Worm (Caenorhabditis elegans) whole organism, L3 larva: ENCODE measurements around the gene rps-18.

Experiments
- R02D3.7 ChIP-seq: fragments of 150-350 bp; optimal IDR thresholded peaks from 2 replicates; lab custom pipeline; 2014; ENCODE audit warnings: missing biosample characterization, missing genetic modification characterization
- ZK546.5 ChIP-seq: sonication (generic microtip); optimal IDR thresholded peaks from 2 replicates; lab custom pipeline; 2017; ENCODE audit warnings: missing biosample characterization, missing genetic modification characterization
- aly-2 ChIP-seq: fragments of 150-350 bp; optimal IDR thresholded peaks from 2 replicates; lab custom pipeline; 2014; ENCODE audit warnings: missing biosample characterization, missing genetic modification characterization
- ama-1 ChIP-seq: fragments of 150-350 bp; optimal IDR thresholded peaks from 2 replicates; lab custom pipeline; 2018
- ceh-16 ChIP-seq: sonication (generic microtip); optimal IDR thresholded peaks from 2 replicates; lab custom pipeline; 2017; ENCODE audit warnings: missing biosample characterization, missing genetic modification characterization
- ceh-28 ChIP-seq: fragments of 150-350 bp; optimal IDR thresholded peaks from 2 replicates; lab custom pipeline; 2014; ENCODE audit warnings: missing biosample characterization, missing genetic modification reagents, missing genetic modification characterization
- ceh-82 ChIP-seq: fragments of 150-350 bp; optimal IDR thresholded peaks from 2 replicates; lab custom pipeline; 2014; ENCODE audit warnings: missing biosample characterization, missing genetic modification characterization
- ceh-9 ChIP-seq: sonication (generic microtip); optimal IDR thresholded peaks from 2 replicates; lab custom pipeline; 2018; ENCODE audit warnings: missing biosample characterization, missing genetic modification characterization
- daf-12 ChIP-seq: fragments of 150-350 bp; optimal IDR thresholded peaks from 2 replicates; lab custom pipeline; 2014; ENCODE audit warnings: missing biosample characterization, missing genetic modification reagents, missing genetic modification characterization
- egl-5 ChIP-seq: fragments of 150-350 bp; optimal IDR thresholded peaks from 2 replicates; lab custom pipeline; 2017; ENCODE audit warnings: missing biosample characterization, missing genetic modification reagents, missing genetic modification characterization, inconsistent platforms
- elt-1 ChIP-seq: fragments of 150-350 bp; optimal IDR thresholded peaks from 2 replicates; lab custom pipeline; 2014; ENCODE audit warnings: missing biosample characterization, missing genetic modification characterization
- elt-2 ChIP-seq: sonication (generic microtip); optimal IDR thresholded peaks from 2 replicates; lab custom pipeline; 2016; ENCODE audit warnings: missing genetic modification reagents, mild to moderate bottlenecking, missing genetic modification characterization, missing compliant biosample characterization
- elt-3 ChIP-seq, 3 experiments: fragments of 150-350 bp in 1 of 3; sonication (generic microtip) in 2 of 3; optimal IDR thresholded peaks; 2 replicates in 2 of 3; 4 replicates in 1 of 3; lab custom pipeline; 2014 to 2017; ENCODE audit warnings: missing biosample characterization in 3 of 3, missing genetic modification characterization in 3 of 3
- eor-1 ChIP-seq, 2 experiments: fragments of 150-350 bp; optimal IDR thresholded peaks; 2 replicates each; lab custom pipeline; 2014 to 2018; ENCODE audit warnings: missing biosample characterization in 2 of 2, missing genetic modification characterization in 2 of 2
- fkh-10 ChIP-seq: sonication (generic microtip); optimal IDR thresholded peaks from 2 replicates; lab custom pipeline; 2017; ENCODE audit warnings: missing biosample characterization, missing genetic modification reagents, missing genetic modification characterization
- fkh-2 ChIP-seq: fragments of 150-350 bp; optimal IDR thresholded peaks from 2 replicates; lab custom pipeline; 2014; ENCODE audit warnings: missing biosample characterization, missing genetic modification reagents, missing genetic modification characterization
- fos-1 ChIP-seq: fragments of 150-350 bp; optimal IDR thresholded peaks from 2 replicates; lab custom pipeline; 2014; ENCODE audit warnings: missing biosample characterization, missing genetic modification characterization
- hmg-11 ChIP-seq: sonication (generic microtip); optimal IDR thresholded peaks from 2 replicates; lab custom pipeline; 2016; ENCODE audit warnings: missing genetic modification characterization, missing compliant biosample characterization
- jun-1 ChIP-seq: fragments of 150-350 bp; optimal IDR thresholded peaks from 2 replicates; lab custom pipeline; 2014; ENCODE audit warnings: missing biosample characterization, missing genetic modification reagents, missing genetic modification characterization
- lin-15B ChIP-seq: fragments of 150-350 bp; optimal IDR thresholded peaks from 2 replicates; lab custom pipeline; 2014; ENCODE audit warnings: missing biosample characterization, missing genetic modification characterization
- lin-39 ChIP-seq: fragments of 150-350 bp; optimal IDR thresholded peaks from 2 replicates; lab custom pipeline; 2018; ENCODE audit warnings: missing biosample characterization, missing genetic modification reagents, missing genetic modification characterization
- lsy-12 ChIP-seq: sonication (generic microtip); optimal IDR thresholded peaks from 2 replicates; lab custom pipeline; 2016; ENCODE audit warnings: mild to moderate bottlenecking, missing genetic modification characterization, missing compliant biosample characterization
- mdl-1 ChIP-seq: fragments of 150-350 bp; optimal IDR thresholded peaks from 2 replicates; lab custom pipeline; 2014; ENCODE audit warnings: missing biosample characterization, missing genetic modification characterization
- mml-1 ChIP-seq: fragments of 150-350 bp; sonication (generic microtip); optimal IDR thresholded peaks from 3 replicates; lab custom pipeline; 2014; ENCODE audit warnings: missing biosample characterization, missing genetic modification characterization
- nfya-1 ChIP-seq: sonication (generic microtip); optimal IDR thresholded peaks from 2 replicates; lab custom pipeline; 2017; ENCODE audit warnings: missing genetic modification characterization, mild to moderate bottlenecking, missing compliant biosample characterization, antibody characterized with exemption, moderate library complexity; ENCODE audit not compliant: insufficient read depth
- nhr-12 ChIP-seq: fragments of 150-350 bp; optimal IDR thresholded peaks from 2 replicates; lab custom pipeline; 2014; ENCODE audit warnings: missing biosample characterization, missing genetic modification characterization
- nhr-23 ChIP-seq: fragments of 150-350 bp; optimal IDR thresholded peaks from 2 replicates; lab custom pipeline; 2014; ENCODE audit warnings: missing biosample characterization, missing genetic modification reagents, missing genetic modification characterization
- nhr-237 ChIP-seq: fragments of 150-350 bp; optimal IDR thresholded peaks from 2 replicates; lab custom pipeline; 2014; ENCODE audit warnings: missing biosample characterization, missing genetic modification characterization
- nhr-25 ChIP-seq: sonication (generic microtip); optimal IDR thresholded peaks from 2 replicates; lab custom pipeline; 2017; ENCODE audit warnings: missing biosample characterization, missing genetic modification characterization
- nhr-28 ChIP-seq: fragments of 150-350 bp; optimal IDR thresholded peaks from 2 replicates; lab custom pipeline; 2014; ENCODE audit warnings: missing biosample characterization, missing genetic modification characterization
- nhr-43 ChIP-seq: sonication (generic microtip); optimal IDR thresholded peaks from 2 replicates; lab custom pipeline; 2016; ENCODE audit warnings: mild to moderate bottlenecking, missing genetic modification characterization, missing compliant biosample characterization; ENCODE audit not compliant: poor library complexity, severe bottlenecking
- nhr-67 ChIP-seq: fragments of 150-350 bp; optimal IDR thresholded peaks from 2 replicates; lab custom pipeline; 2014; ENCODE audit warnings: missing biosample characterization, missing genetic modification characterization
- nhr-76 ChIP-seq: fragments of 150-350 bp; sonication (generic microtip); optimal IDR thresholded peaks from 5 replicates; lab custom pipeline; 2014; ENCODE audit warnings: missing biosample characterization, missing genetic modification characterization
- nhr-77 ChIP-seq: fragments of 150-350 bp; optimal IDR thresholded peaks from 2 replicates; lab custom pipeline; 2014; ENCODE audit warnings: missing biosample characterization, missing genetic modification characterization
- pha-4 ChIP-seq: fragments of 150-350 bp; optimal IDR thresholded peaks from 2 replicates; lab custom pipeline; 2014; ENCODE audit warnings: missing biosample characterization, missing genetic modification reagents, missing genetic modification characterization
- pqm-1 ChIP-seq: fragments of 150-350 bp; optimal IDR thresholded peaks from 2 replicates; lab custom pipeline; 2017; ENCODE audit warnings: missing biosample characterization, missing genetic modification characterization, inconsistent platforms
- sea-2 ChIP-seq: fragments of 150-350 bp; sonication (generic microtip); optimal IDR thresholded peaks from 4 replicates; lab custom pipeline; 2014; ENCODE audit warnings: missing biosample characterization, missing genetic modification reagents, missing genetic modification characterization
- skn-1 ChIP-seq: fragments of 150-350 bp; optimal IDR thresholded peaks from 2 replicates; lab custom pipeline; 2014; ENCODE audit warnings: missing biosample characterization, missing genetic modification characterization
- snpc-4 ChIP-seq: fragments of 150-350 bp; optimal IDR thresholded peaks from 2 replicates; lab custom pipeline; 2014; ENCODE audit warnings: missing biosample characterization, missing genetic modification characterization
- tbx-2 ChIP-seq: sonication (generic microtip); optimal IDR thresholded peaks from 2 replicates; lab custom pipeline; 2016; ENCODE audit warnings: mild to moderate bottlenecking, missing genetic modification characterization, missing compliant biosample characterization
- unc-39 ChIP-seq: sonication (generic microtip); optimal IDR thresholded peaks from 4 replicates; lab custom pipeline; 2017; ENCODE audit warnings: missing biosample characterization, missing genetic modification characterization
- unc-62 ChIP-seq: fragments of 150-350 bp; sonication (generic microtip); optimal IDR thresholded peaks from 4 replicates; lab custom pipeline; 2014; ENCODE audit warnings: missing biosample characterization, missing genetic modification reagents, missing genetic modification characterization
- zag-1 ChIP-seq: fragments of 150-350 bp; optimal IDR thresholded peaks from 2 replicates; lab custom pipeline; 2014; ENCODE audit warnings: missing biosample characterization, missing genetic modification characterization
- ztf-11 ChIP-seq: fragments of 150-350 bp; optimal IDR thresholded peaks from 2 replicates; lab custom pipeline; 2014; ENCODE audit warnings: missing biosample characterization, missing genetic modification characterization
- ztf-4 ChIP-seq: fragments of 150-350 bp; optimal IDR thresholded peaks from 2 replicates; lab custom pipeline; 2014; ENCODE audit warnings: missing biosample characterization, missing genetic modification characterization

rps-18 gene

DNA sequence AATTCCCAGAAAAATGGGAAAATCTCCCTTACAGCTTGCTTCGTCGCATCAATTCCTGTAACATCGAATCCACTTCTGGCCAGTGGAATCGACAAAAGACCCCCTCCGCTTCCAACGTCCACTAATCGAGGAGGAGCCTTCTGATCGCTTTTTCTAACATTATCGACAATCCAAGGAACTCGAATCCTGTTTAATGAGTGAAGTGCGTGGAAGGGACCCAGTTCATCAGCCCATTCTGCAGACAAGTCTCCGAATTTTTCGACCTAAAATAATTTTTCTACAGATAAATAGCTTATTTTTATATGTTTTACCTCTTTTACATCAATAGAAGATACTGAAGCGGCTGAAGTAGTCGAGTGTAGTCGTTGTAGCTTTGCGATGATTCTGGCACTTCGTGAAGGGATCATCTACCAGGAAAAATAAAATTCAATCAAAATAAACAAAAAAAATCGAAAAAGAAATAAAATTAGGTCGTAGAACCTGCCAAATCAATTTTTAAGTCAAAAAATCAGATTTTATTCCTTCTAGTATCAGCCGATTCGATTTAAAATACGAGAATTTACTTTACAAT, 29.5 kb upstream of the rps-18 start, which contains the start of gene coq-3:
TSS of gene coq-3 (minus strand) at position 407 of the 571 bp plus-strand sequence.
- no peak for TF ChIP-seq aly-2 (tag; lab: Kevin White, UChicago)
- peak; percentile 83 for TF ChIP-seq ama-1 (lab: Kevin White, UChicago)
- TF ChIP-seq nfya-1: no peak
- TF ChIP-seq zag-1 (tag; lab: Kevin White, UChicago): no peak
- TF ChIP-seq unc-39: no peak
- TF ChIP-seq ztf-4 (tag; lab: Kevin White, UChicago): peak; percentile 5
- peak; percentile 15 for TF ChIP-seq nhr-43
- TF ChIP-seq skn-1 (tag; lab: Kevin White, UChicago): no peak
- no peak for TF ChIP-seq lin-15B (tag; lab: Kevin White, UChicago)

DNA sequence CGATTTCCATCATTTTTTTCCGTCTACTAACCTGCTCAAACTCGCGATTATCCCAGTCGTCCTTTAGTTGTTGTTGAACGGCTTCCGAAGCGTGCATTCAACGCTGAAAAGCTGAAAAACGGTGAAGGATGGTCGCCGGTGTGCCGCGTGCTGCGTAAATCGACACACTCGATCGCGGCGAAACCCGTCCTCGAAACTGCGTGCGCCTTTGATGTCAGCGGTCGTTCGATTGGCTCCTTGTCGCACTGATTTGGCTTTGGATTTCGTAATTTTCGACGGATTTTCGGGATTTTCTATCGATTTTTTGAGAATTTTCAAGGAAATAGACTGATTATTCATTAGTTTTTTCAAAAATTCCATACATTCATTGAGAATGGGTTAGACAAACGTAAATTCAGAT, 28.1 kb upstream of the rps-18 start, which contains the start of the genes Y57G11C.1147 and nuo-3:
TSS of gene Y57G11C.1147 (minus strand) at position 161 of the 400 bp plus-strand sequence.
TSS of gene nuo-3 (minus strand) at position 191 of the 400 bp plus-strand sequence.
- TF ChIP-seq ZK546.5 (tag; lab: Kevin White, UChicago) (no peak), nfya-1 (peak; percentile 80), unc-39 (no peak), elt-3 (tag; optimal IDR thresholded peaks at IDR 0.05; lab: Kevin White, UChicago) (no peak), ztf-4 (tag; lab: Kevin White, UChicago) (no peak), snpc-4 (no peak), lin-15B (tag; lab: Kevin White, UChicago) (peak; percentile 45), zag-1 (tag; lab: Kevin White, UChicago) (no peak), nhr-237 (no peak), ama-1 (lab: Kevin White, UChicago) (peak; percentile 18), elt-1 (no peak), lsy-12 (tag; lab: Kevin White, UChicago) (no peak), nhr-43 (no peak), mml-1 (tag; lab: Kevin White, UChicago) (no peak), ceh-9 (no peak), unc-62 (GFP tag; lab: Kevin White, UChicago) (no peak), pqm-1 (tag; lab: Kevin White, UChicago) (no peak), nhr-23 (tag; lab: Kevin White, UChicago) (no peak), skn-1 (tag; lab: Kevin White, UChicago) (no peak), fkh-10 (no peak), nhr-28 (tag; lab: Kevin White, UChicago) (no peak), lin-39 (tag; lab: Kevin White, UChicago) (peak; percentile 75), jun-1 (tag; lab: Kevin White, UChicago) (no peak), nhr-25 (no peak), R02D3.7 (tag; lab: Kevin White, UChicago) (peak; percentile 67), ceh-28 (tag; lab: Kevin White, UChicago) (no peak), fos-1 (tag; lab: Kevin White, UChicago) (no peak), aly-2 (tag; lab: Kevin White, UChicago) (no peak), sea-2 (GFP tag; lab: Kevin White, UChicago) (no peak), nhr-76 (tag; lab: Kevin White, UChicago) (no peak), fkh-2 (tag; lab: Kevin White, UChicago) (no peak), nhr-67 (tag; lab: Kevin White, UChicago) (no peak), ceh-82 (tag; lab: Kevin White, UChicago) (no peak), daf-12 (no peak), tbx-2 (no peak), elt-2 (tag; lab: Kevin White, UChicago) (no peak), hmg-11 (tag; lab: Kevin White, UChicago) (peak; percentile 30), pha-4 (tag; lab: Kevin White, UChicago) (no peak), ztf-11 (tag; lab: Kevin White, UChicago) (no peak), egl-5 (tag; lab: Kevin White, UChicago) (no peak), mdl-1 (tag; lab: Kevin White, UChicago) (no peak), nhr-12 (tag; lab: Kevin White, UChicago) (no peak), nhr-77 (tag; lab: Kevin White, UChicago) (no peak), eor-1 (tag; optimal IDR thresholded peaks at IDR 0.05; lab: Kevin White, UChicago) (no peak), ceh-16 (tag; lab: Kevin White, UChicago) (no peak)
- TF ChIP-seq, all 47 proteins: peak for 6
